Worm (Caenorhabditis elegans) whole organism, L1 larva: ENCODE data around the gene zag-1.

Experiments
- C04F5.9 ChIP-seq: sonication (generic microtip); optimal IDR thresholded peaks from 2 replicates; lab custom pipeline; 2016; ENCODE audit warnings: missing genetic modification characterization, missing compliant biosample characterization
- C16A3.4 ChIP-seq: fragments of 150-350 bp; optimal IDR thresholded peaks from 2 replicates; lab custom pipeline; 2014; ENCODE audit warnings: missing biosample characterization, missing genetic modification characterization
- Y116A8C.19 ChIP-seq: sonication (generic microtip); optimal IDR thresholded peaks from 2 replicates; lab custom pipeline; 2016; ENCODE audit warnings: missing compliant biosample characterization, missing genetic modification characterization, borderline replicate concordance
- ama-1 ChIP-seq: fragments of 150-350 bp; optimal IDR thresholded peaks from 2 replicates; lab custom pipeline; 2014
- blmp-1 ChIP-seq: fragments of 150-350 bp; optimal IDR thresholded peaks from 2 replicates; lab custom pipeline; 2014; ENCODE audit warnings: missing biosample characterization, missing genetic modification characterization
- ceh-82 ChIP-seq, 3 experiments: fragments of 150-350 bp in 1 of 3; sonication (generic microtip) in 2 of 3; optimal IDR thresholded peaks; 2 replicates each; lab custom pipeline; 2014 to 2017; ENCODE audit warnings: missing biosample characterization in 3 of 3, missing genetic modification characterization in 3 of 3
- ceh-88 ChIP-seq: fragments of 200-800 bp; sonication (Bioruptor generic); IDR thresholded peaks from 2 replicates; pipeline ENCODE4 v1.3.6; 2022; ENCODE audit warnings: missing genetic modification characterization, missing compliant biosample characterization
- ces-1 ChIP-seq: fragments of 150-350 bp; optimal IDR thresholded peaks from 2 replicates; lab custom pipeline; 2014; ENCODE audit warnings: missing biosample characterization, missing genetic modification reagents, missing genetic modification characterization
- efl-1 ChIP-seq, 4 experiments: fragments of 150-350 bp; optimal IDR thresholded peaks in 3 of 4; peaks in 1 of 4; 1 replicate in 1 of 4; 2 replicates in 3 of 4; lab custom pipeline; 2014; ENCODE audit warnings: missing biosample characterization in 2 of 4, missing genetic modification characterization in 2 of 4, missing genetic modification reagents in 2 of 4
- egl-13 ChIP-seq: sonication (generic microtip); optimal IDR thresholded peaks from 2 replicates; lab custom pipeline; 2016; ENCODE audit warnings: missing genotype, missing genetic modification reagents, missing genetic modification characterization, missing compliant biosample characterization
- egl-27 ChIP-seq, 2 experiments: fragments of 150-350 bp in 1 of 2; sonication (generic microtip); optimal IDR thresholded peaks; 3 replicates each; lab custom pipeline; 2017 to 2018; ENCODE audit warnings: missing biosample characterization in 2 of 2, missing genetic modification characterization in 2 of 2, missing genetic modification reagents in 2 of 2
- elt-2 ChIP-seq: sonication (generic microtip); optimal IDR thresholded peaks from 2 replicates; lab custom pipeline; 2016; ENCODE audit warnings: missing genetic modification characterization, mild to moderate bottlenecking, inconsistent platforms, missing compliant biosample characterization, missing genetic modification reagents
- ets-5 ChIP-seq: fragments of 200-800 bp; sonication (Bioruptor generic); IDR thresholded peaks from 2 replicates; pipeline ENCODE4 v1.3.6; 2022; ENCODE audit warnings: missing genetic modification characterization, missing compliant biosample characterization
- fkh-10 ChIP-seq: sonication (generic microtip); optimal IDR thresholded peaks from 2 replicates; lab custom pipeline; 2017; ENCODE audit warnings: missing biosample characterization, missing genetic modification reagents, missing genetic modification characterization
- fkh-4 ChIP-seq: sonication (generic microtip); optimal IDR thresholded peaks from 2 replicates; lab custom pipeline; 2016; ENCODE audit warnings: missing compliant biosample characterization, missing genetic modification characterization, borderline replicate concordance
- grh-1 ChIP-seq: fragments of 200-800 bp; sonication (Bioruptor generic); IDR thresholded peaks from 2 replicates; pipeline ENCODE4 v1.3.6; 2022; ENCODE audit warnings: missing genetic modification reagents, missing genetic modification characterization, missing compliant biosample characterization
- hpl-2 ChIP-seq: fragments of 150-350 bp; optimal IDR thresholded peaks from 2 replicates; lab custom pipeline; 2014; ENCODE audit warnings: missing biosample characterization, missing genetic modification reagents, missing genetic modification characterization
- isw-1 ChIP-seq: fragments of 200-800 bp; sonication (Bioruptor generic); IDR thresholded peaks from 2 replicates; pipeline ENCODE4 v1.3.6; 2022; ENCODE audit warnings: missing genetic modification characterization, missing compliant biosample characterization
- jun-1 ChIP-seq: fragments of 150-350 bp; optimal IDR thresholded peaks from 2 replicates; lab custom pipeline; 2014; ENCODE audit warnings: missing biosample characterization, missing genetic modification reagents, missing genetic modification characterization
- lin-14 ChIP-seq: fragments of 200-800 bp; sonication (Bioruptor generic); optimal IDR thresholded peaks from 2 replicates; lab custom pipeline; 2018; ENCODE audit warnings: mild to moderate bottlenecking, missing genetic modification characterization, moderate library complexity, missing compliant biosample characterization
- lin-35 ChIP-seq, 2 experiments: fragments of 150-350 bp; optimal IDR thresholded peaks; 2 replicates each; lab custom pipeline; 2014; ENCODE audit warnings: missing biosample characterization in 2 of 2, missing genetic modification characterization in 2 of 2, missing genetic modification reagents in 2 of 2
- lin-39 ChIP-seq: fragments of 150-350 bp; optimal IDR thresholded peaks from 2 replicates; lab custom pipeline; 2014; ENCODE audit warnings: missing biosample characterization, missing genetic modification reagents, missing genetic modification characterization
- lir-3 ChIP-seq: sonication (generic microtip); optimal IDR thresholded peaks from 2 replicates; lab custom pipeline; 2016; ENCODE audit warnings: mild to moderate bottlenecking, missing genetic modification characterization, moderate library complexity, missing compliant biosample characterization; ENCODE audit not compliant: poor library complexity
- mef-2 ChIP-seq: fragments of 150-350 bp; optimal IDR thresholded peaks from 2 replicates; lab custom pipeline; 2014; ENCODE audit warnings: missing biosample characterization, missing genetic modification characterization
- mep-1 ChIP-seq: fragments of 150-350 bp; optimal IDR thresholded peaks from 2 replicates; lab custom pipeline; 2014; ENCODE audit warnings: missing biosample characterization, missing genetic modification characterization
- nhr-47 ChIP-seq: sonication (generic microtip); optimal IDR thresholded peaks from 2 replicates; lab custom pipeline; 2016; ENCODE audit warnings: mild to moderate bottlenecking, missing genetic modification characterization, moderate library complexity, missing compliant biosample characterization
- nhr-90 ChIP-seq: sonication (generic microtip); optimal IDR thresholded peaks from 2 replicates; lab custom pipeline; 2016; ENCODE audit warnings: mild to moderate bottlenecking, missing genetic modification characterization, missing compliant biosample characterization; ENCODE audit not compliant: poor library complexity
- rnt-1 ChIP-seq: sonication (generic microtip); optimal IDR thresholded peaks from 2 replicates; lab custom pipeline; 2016; ENCODE audit warnings: mild to moderate bottlenecking, missing genetic modification characterization, moderate library complexity, missing compliant biosample characterization
- snu-23 ChIP-seq: sonication (generic microtip); optimal IDR thresholded peaks from 2 replicates; lab custom pipeline; 2016; ENCODE audit warnings: missing genetic modification characterization, missing compliant biosample characterization
- swsn-7 ChIP-seq: sonication (generic microtip); optimal IDR thresholded peaks from 2 replicates; lab custom pipeline; 2016; ENCODE audit warnings: missing genetic modification characterization, missing compliant biosample characterization
- tbx-2 ChIP-seq: sonication (generic microtip); optimal IDR thresholded peaks from 2 replicates; lab custom pipeline; 2016; ENCODE audit warnings: missing genetic modification characterization, missing compliant biosample characterization
- unc-130 ChIP-seq: fragments of 150-350 bp; optimal IDR thresholded peaks from 2 replicates; lab custom pipeline; 2017; ENCODE audit warnings: missing biosample characterization, missing genetic modification characterization, inconsistent platforms
- unc-86 ChIP-seq: sonication (generic microtip); optimal IDR thresholded peaks from 2 replicates; lab custom pipeline; 2016; ENCODE audit warnings: missing genetic modification characterization, missing compliant biosample characterization
- vab-15 ChIP-seq: sonication (generic microtip); optimal IDR thresholded peaks from 2 replicates; lab custom pipeline; 2017; ENCODE audit warnings: missing genotype, mild to moderate bottlenecking, missing genetic modification characterization, missing compliant biosample characterization
- xbp-1 ChIP-seq: sonication (generic microtip); optimal IDR thresholded peaks from 2 replicates; lab custom pipeline; 2016; ENCODE audit warnings: missing genetic modification characterization, missing compliant biosample characterization
- ztf-11 ChIP-seq, 2 experiments: sonication (generic microtip); optimal IDR thresholded peaks; 2 replicates each; lab custom pipeline; 2016 to 2017; ENCODE audit warnings: missing genetic modification characterization in 2 of 2, missing biosample characterization in 1 of 2, missing compliant biosample characterization in 1 of 2
- ztf-4 ChIP-seq: fragments of 150-350 bp; optimal IDR thresholded peaks from 2 replicates; lab custom pipeline; 2014; ENCODE audit warnings: missing biosample characterization, missing genetic modification characterization

The zag-1 gene

ce11 chrIV:3856190-3856589 lies 547 bp downstream of the zag-1 start:
- no peak for TF ChIP-seq lin-39 (tag; lab: Kevin White, UChicago)
- no peak for TF ChIP-seq fkh-10
- no peak for TF ChIP-seq unc-86
- no peak for TF ChIP-seq jun-1 (tag; lab: Kevin White, UChicago)
- TF ChIP-seq isw-1 (GFP tag; lab: Robert Waterston, UW), result no peak
- TF ChIP-seq blmp-1, result no peak
- no peak for TF ChIP-seq Y116A8C.19 (tag; lab: Kevin White, UChicago)
- TF ChIP-seq elt-2 (tag; lab: Kevin White, UChicago), result no peak

- TF ChIP-seq blmp-1, result no peak
- no peak for TF ChIP-seq lir-3 (tag; lab: Kevin White, UChicago)
- TF ChIP-seq nhr-90 (tag; lab: Kevin White, UChicago), result no peak
- no peak for TF ChIP-seq lin-39 (tag; lab: Kevin White, UChicago)
- TF ChIP-seq C16A3.4 (tag; lab: Kevin White, UChicago), result no peak
- TF ChIP-seq ceh-82 (tag; optimal IDR thresholded peaks at IDR 0.05; lab: Kevin White, UChicago), result no peak
- no peak for TF ChIP-seq grh-1 (GFP tag; lab: Robert Waterston, UW)
- no peak for TF ChIP-seq unc-86
- TF ChIP-seq egl-27 (tag; optimal IDR thresholded peaks at IDR 0.05; lab: Kevin White, UChicago), result no peak
- TF ChIP-seq snu-23 (GFP tag; lab: Kevin White, UChicago), result no peak
- TF ChIP-seq lin-14 (GFP tag; lab: Kevin White, UChicago), result peak; percentile 2
- no peak for TF ChIP-seq lin-35 (GFP tag; optimal IDR thresholded peaks at IDR 0.05; lab: Kevin White, UChicago)
- TF ChIP-seq ceh-88 (GFP tag; lab: Robert Waterston, UW), result no peak
- no peak for TF ChIP-seq unc-130
- TF ChIP-seq ets-5 (GFP tag; lab: Robert Waterston, UW), result no peak
- TF ChIP-seq swsn-7 (tag; lab: Kevin White, UChicago), result no peak
- no peak for TF ChIP-seq C04F5.9 (tag; lab: Kevin White, UChicago)
- no peak for TF ChIP-seq nhr-47
- TF ChIP-seq ztf-11 (tag; optimal IDR thresholded peaks at IDR 0.05; lab: Kevin White, UChicago), result peak in 1 of 2 experiments; percentile 23
- TF ChIP-seq ztf-4 (tag; lab: Kevin White, UChicago), result no peak
- no peak for TF ChIP-seq rnt-1
- no peak for TF ChIP-seq mep-1 (tag; lab: Kevin White, UChicago)
- TF ChIP-seq fkh-4, result no peak
- no peak for TF ChIP-seq ama-1 (lab: Kevin White, UChicago)
- TF ChIP-seq egl-13 (tag; lab: Kevin White, UChicago), result no peak
- peak; percentile 41 for TF ChIP-seq tbx-2 (tag; lab: Kevin White, UChicago)
- TF ChIP-seq ces-1 (GFP tag; lab: Kevin White, UChicago), result no peak
Measured at ce11 chrIV:3857999-3858552, 2.4 kb downstream of the zag-1 start.

- TF ChIP-seq efl-1 (optimal IDR thresholded peaks at IDR 0.05; lab: Kevin White, UChicago), result no peak
- TF ChIP-seq efl-1 (GFP tag; optimal IDR thresholded peaks at IDR 0.05 in 1 of 2; lab: Kevin White, UChicago), result peak in 1 of 2 experiments; percentile 75
- no peak for TF ChIP-seq hpl-2
Measured at ce11 chrIV:3859552-3859951, 3.9 kb downstream of the zag-1 start.

- TF ChIP-seq vab-15 (tag; lab: Kevin White, UChicago), result no peak
- TF ChIP-seq unc-130, result no peak
- no peak for TF ChIP-seq mef-2 (tag; lab: Kevin White, UChicago)
- TF ChIP-seq xbp-1 (tag; lab: Kevin White, UChicago), result no peak
- TF ChIP-seq nhr-47, result no peak
- TF ChIP-seq, all 84 proteins: peak for 0
Measured at ce11 chrIV:3860419-3860818, 4.8 kb downstream of the zag-1 start.
